Fruit fly (Drosophila melanogaster) S2 (cell line): ENCODE data around the gene Mesh1.
A peak's percentile ranks its signal among the peaks of the same experiment; 100 is the strongest.

Experiments
- CG8478 ChIP-seq: fragments of >200 bp; optimal IDR thresholded peaks from 2 replicates; lab custom pipeline; 2018
- CTCF ChIP-seq, 2 experiments: fragments of >200 bp; optimal IDR thresholded peaks; 2 replicates each; lab custom pipeline; 2018

dm6 chr3R:29202418-29202817, at the start of gene Mesh1:
- TF ChIP-seq CTCF (optimal IDR thresholded peaks at IDR 0.05; lab: Kevin White, UChicago) (no peak), CG8478 (lab: Kevin White, UChicago) (peak; percentile 5)
